Fruit fly (Drosophila melanogaster) whole organism, embryonic: ENCODE results near the gene CG1213.

ENCODE experiments used
- Ada2b ChIP-seq: fragments of 200-800 bp; sonication (Bioruptor generic); IDR thresholded peaks from 2 replicates; pipeline ENCODE4 v1.3.6; 2022; ENCODE audit warnings: missing biosample characterization, missing genetic modification characterization
- Antp ChIP-seq: fragments of 200-800 bp; sonication (Bioruptor generic); optimal IDR thresholded peaks from 3 replicates; lab custom pipeline; 2016; ENCODE audit warnings: missing biosample characterization, missing genetic modification characterization
- Atf6 ChIP-seq: fragments of 200-800 bp; sonication (Bioruptor generic); IDR thresholded peaks from 2 replicates; pipeline ENCODE4 v1.3.6; 2022; ENCODE audit warnings: missing biosample characterization, missing genetic modification characterization
- CG10431 ChIP-seq: fragments of 200-800 bp; sonication (Bioruptor generic); optimal IDR thresholded peaks from 3 replicates; lab custom pipeline; 2018; ENCODE audit warnings: missing biosample characterization, mild to moderate bottlenecking, missing genetic modification characterization
- CG1233 ChIP-seq: fragments of 200-800 bp; sonication (Bioruptor generic); optimal IDR thresholded peaks from 4 replicates; lab custom pipeline; 2018; ENCODE audit warnings: missing biosample characterization, mild to moderate bottlenecking, missing genetic modification characterization
- CG12391 ChIP-seq: fragments of 200-800 bp; sonication (Bioruptor generic); optimal IDR thresholded peaks from 3 replicates; lab custom pipeline; 2018; ENCODE audit warnings: missing biosample characterization, mild to moderate bottlenecking, missing genetic modification characterization, moderate library complexity
- CG14860 ChIP-seq: fragments of 200-800 bp; sonication (Bioruptor generic); IDR thresholded peaks from 3 replicates; pipeline ENCODE4 v1.3.6; 2022; ENCODE audit warnings: missing biosample characterization, missing genetic modification characterization; ENCODE audit not compliant: partially characterized antibody
- CG14965 ChIP-seq: fragments of 200-800 bp; sonication (Bioruptor generic); optimal IDR thresholded peaks from 2 replicates; lab custom pipeline; 2016; ENCODE audit warnings: missing biosample characterization, missing genetic modification characterization, borderline replicate concordance
- CG1603 ChIP-seq: fragments of 200-800 bp; sonication (Bioruptor generic); optimal IDR thresholded peaks from 2 replicates; lab custom pipeline; 2019; ENCODE audit warnings: missing biosample characterization, mild to moderate bottlenecking, missing genetic modification characterization, moderate library complexity
- CG16813 ChIP-seq: fragments of 200-800 bp; sonication (Bioruptor generic); IDR thresholded peaks from 3 replicates; pipeline ENCODE4 v1.3.6; 2022; ENCODE audit warnings: missing biosample characterization, missing genetic modification characterization; ENCODE audit not compliant: partially characterized antibody
- CG17186 ChIP-seq: fragments of 200-800 bp; sonication (Bioruptor generic); optimal IDR thresholded peaks from 3 replicates; lab custom pipeline; 2017; ENCODE audit warnings: missing biosample characterization, missing genetic modification reagents, missing genetic modification characterization
- CG18476 ChIP-seq: fragments of 200-800 bp; sonication (Bioruptor generic); optimal IDR thresholded peaks from 2 replicates; lab custom pipeline; 2016; ENCODE audit warnings: missing biosample characterization, mild to moderate bottlenecking, missing genetic modification characterization
- CG2129 ChIP-seq: fragments of 200-800 bp; sonication (Bioruptor generic); IDR thresholded peaks from 2 replicates; pipeline ENCODE4 v1.3.6; 2022; ENCODE audit warnings: missing biosample characterization, missing genetic modification characterization; ENCODE audit not compliant: partially characterized antibody
- CG34224 ChIP-seq: fragments of 200-800 bp; sonication (Bioruptor generic); IDR thresholded peaks from 3 replicates; pipeline ENCODE4 v1.3.6; 2022; ENCODE audit warnings: missing biosample characterization, missing genetic modification characterization; ENCODE audit not compliant: partially characterized antibody
- CG42726 ChIP-seq: fragments of 200-800 bp; sonication (Bioruptor generic); IDR thresholded peaks from 2 replicates; pipeline ENCODE4 v1.3.6; 2022; ENCODE audit warnings: missing biosample characterization, missing genetic modification characterization; ENCODE audit not compliant: partially characterized antibody
- CG4404 ChIP-seq: fragments of 200-800 bp; sonication (Bioruptor generic); IDR thresholded peaks from 2 replicates; pipeline ENCODE4 v1.3.6; 2022; ENCODE audit warnings: missing biosample characterization, missing genetic modification characterization
- CG6683 ChIP-seq: fragments of 200-800 bp; sonication (Bioruptor generic); optimal IDR thresholded peaks from 2 replicates; lab custom pipeline; 2017; ENCODE audit warnings: missing biosample characterization, mild to moderate bottlenecking, missing genetic modification characterization, missing genetic modification reagents
- CG6765 ChIP-seq: fragments of 200-800 bp; sonication (Bioruptor generic); optimal IDR thresholded peaks from 3 replicates; lab custom pipeline; 2017; ENCODE audit warnings: missing biosample characterization, mild to moderate bottlenecking, missing genetic modification characterization
- CG7839 ChIP-seq: fragments of 200-800 bp; sonication (Bioruptor generic); optimal IDR thresholded peaks from 3 replicates; lab custom pipeline; 2018; ENCODE audit warnings: missing biosample characterization, mild to moderate bottlenecking, missing genetic modification characterization, moderate library complexity
- CG8388 ChIP-seq: fragments of 200-800 bp; sonication (Bioruptor generic); optimal IDR thresholded peaks from 2 replicates; lab custom pipeline; 2019; ENCODE audit warnings: missing biosample characterization, mild to moderate bottlenecking, missing genetic modification characterization, moderate library complexity
- CG9817 ChIP-seq: fragments of 200-800 bp; sonication (Bioruptor generic); optimal IDR thresholded peaks from 2 replicates; lab custom pipeline; 2018; ENCODE audit warnings: missing biosample characterization, mild to moderate bottlenecking, missing genetic modification characterization, moderate library complexity
- CTCF ChIP-seq: fragments of 200-800 bp; sonication (Bioruptor generic); optimal IDR thresholded peaks from 2 replicates; lab custom pipeline; 2017; ENCODE audit warnings: missing biosample characterization, mild to moderate bottlenecking, missing genetic modification characterization, moderate library complexity
- Doc3 ChIP-seq: fragments of 200-800 bp; sonication (Bioruptor generic); IDR thresholded peaks from 3 replicates; pipeline ENCODE4 v1.3.6; 2022; ENCODE audit warnings: missing biosample characterization, missing genetic modification characterization; ENCODE audit not compliant: partially characterized antibody
- HLH54F ChIP-seq: fragments of 200-800 bp; sonication (Bioruptor generic); optimal IDR thresholded peaks from 3 replicates; lab custom pipeline; 2016; ENCODE audit warnings: missing biosample characterization, missing genetic modification characterization
- Hmr ChIP-seq: fragments of 200-800 bp; sonication (Bioruptor generic); optimal IDR thresholded peaks from 3 replicates; lab custom pipeline; 2017; ENCODE audit warnings: mild to moderate bottlenecking, missing biosample characterization, missing genetic modification reagents, missing genetic modification characterization
- Hr3 ChIP-seq: fragments of 200-800 bp; sonication (Bioruptor generic); optimal IDR thresholded peaks from 3 replicates; lab custom pipeline; 2016; ENCODE audit warnings: missing biosample characterization, missing genetic modification characterization
- Neu2 ChIP-seq: fragments of 200-800 bp; sonication (Bioruptor generic); optimal IDR thresholded peaks from 3 replicates; lab custom pipeline; 2016; ENCODE audit warnings: missing biosample characterization, missing genetic modification characterization, borderline replicate concordance
- Poxn ChIP-seq: fragments of 200-800 bp; sonication (Bioruptor generic); IDR thresholded peaks from 2 replicates; pipeline ENCODE4 v1.3.6; 2022; ENCODE audit warnings: missing biosample characterization, missing genetic modification characterization
- Rfx ChIP-seq: fragments of 200-800 bp; sonication (Bioruptor generic); IDR thresholded peaks from 2 replicates; pipeline ENCODE4 v1.3.6; 2022; ENCODE audit warnings: missing biosample characterization, missing genetic modification characterization
- Sry-β ChIP-seq: fragments of 200-800 bp; sonication (Bioruptor generic); optimal IDR thresholded peaks from 2 replicates; lab custom pipeline; 2018; ENCODE audit warnings: missing biosample characterization, mild to moderate bottlenecking, missing genetic modification characterization, moderate library complexity
- Ssrp ChIP-seq: fragments of 200-800 bp; sonication (Bioruptor generic); optimal IDR thresholded peaks from 2 replicates; lab custom pipeline; 2018; ENCODE audit warnings: missing biosample characterization, mild to moderate bottlenecking, missing genetic modification characterization, moderate library complexity
- YL-1 ChIP-seq: fragments of 200-800 bp; sonication (Bioruptor generic); optimal IDR thresholded peaks from 3 replicates; lab custom pipeline; 2017; ENCODE audit warnings: missing biosample characterization, mild to moderate bottlenecking, missing genetic modification characterization
- bcd ChIP-seq: fragments of 200-800 bp; sonication (Bioruptor generic); optimal IDR thresholded peaks from 2 replicates; lab custom pipeline; 2017; ENCODE audit warnings: missing biosample characterization, mild to moderate bottlenecking, missing genetic modification characterization
- bsh ChIP-seq, 2 experiments: fragments of 200-800 bp; sonication (Bioruptor generic); optimal IDR thresholded peaks; 2 replicates each; lab custom pipeline; 2017 to 2018; ENCODE audit warnings: mild to moderate bottlenecking in 2 of 2, missing biosample characterization in 2 of 2, missing genetic modification characterization in 2 of 2, moderate library complexity in 1 of 2
- cad ChIP-seq: fragments of >200 bp; optimal IDR thresholded peaks from 2 replicates; lab custom pipeline; 2017; ENCODE audit warnings: missing biosample characterization, missing genetic modification characterization
- cato ChIP-seq: fragments of 200-800 bp; sonication (Bioruptor generic); optimal IDR thresholded peaks from 2 replicates; lab custom pipeline; 2016; ENCODE audit warnings: missing biosample characterization, missing genetic modification characterization, borderline replicate concordance
- fd3F ChIP-seq: fragments of 200-800 bp; sonication (Bioruptor generic); optimal IDR thresholded peaks from 2 replicates; lab custom pipeline; 2018; ENCODE audit warnings: missing biosample characterization, mild to moderate bottlenecking, missing genetic modification characterization, moderate library complexity
- her ChIP-seq: fragments of 200-800 bp; sonication (Bioruptor generic); optimal IDR thresholded peaks from 2 replicates; lab custom pipeline; 2016; ENCODE audit warnings: missing biosample characterization, missing genetic modification characterization
- knrl ChIP-seq: fragments of 200-800 bp; sonication (Bioruptor generic); IDR thresholded peaks from 3 replicates; pipeline ENCODE4 v1.3.6; 2022; ENCODE audit warnings: missing biosample characterization, missing genetic modification characterization; ENCODE audit not compliant: partially characterized antibody
- lilli ChIP-seq: fragments of 200-800 bp; sonication (Bioruptor generic); optimal IDR thresholded peaks from 3 replicates; lab custom pipeline; 2016; ENCODE audit warnings: missing biosample characterization, missing genetic modification characterization
- nerfin-2 ChIP-seq: fragments of 200-800 bp; sonication (Bioruptor generic); IDR thresholded peaks from 2 replicates; pipeline ENCODE4 v1.3.6; 2022; ENCODE audit warnings: missing biosample characterization, missing genetic modification characterization; ENCODE audit not compliant: partially characterized antibody
- odd ChIP-seq: fragments of 200-800 bp; sonication (Bioruptor generic); optimal IDR thresholded peaks from 2 replicates; lab custom pipeline; 2017; ENCODE audit warnings: missing biosample characterization, mild to moderate bottlenecking, missing genetic modification characterization
- org-1 ChIP-seq: fragments of 200-800 bp; sonication (Bioruptor generic); optimal IDR thresholded peaks from 2 replicates; lab custom pipeline; 2017; ENCODE audit warnings: missing biosample characterization, missing genetic modification characterization
- slp2 ChIP-seq: fragments of 200-800 bp; sonication (Bioruptor generic); optimal IDR thresholded peaks from 2 replicates; lab custom pipeline; 2016; ENCODE audit warnings: missing biosample characterization, missing genetic modification characterization
- so ChIP-seq: fragments of 200-800 bp; sonication (Bioruptor generic); IDR thresholded peaks from 3 replicates; pipeline ENCODE4 v1.3.6; 2022; ENCODE audit warnings: missing biosample characterization, missing genetic modification characterization
- sob ChIP-seq: fragments of 200-800 bp; sonication (Bioruptor generic); IDR thresholded peaks from 2 replicates; pipeline ENCODE4 v1.3.6; 2022; ENCODE audit warnings: missing biosample characterization, missing genetic modification characterization
- sr ChIP-seq: fragments of 200-800 bp; sonication (Bioruptor generic); IDR thresholded peaks from 3 replicates; pipeline ENCODE4 v1.3.6; 2022; ENCODE audit warnings: missing biosample characterization, missing genetic modification characterization
- stc ChIP-seq: fragments of 200-800 bp; sonication (Bioruptor generic); IDR thresholded peaks from 2 replicates; pipeline ENCODE4 v1.3.6; 2022; ENCODE audit warnings: missing biosample characterization, missing genetic modification characterization
- tup ChIP-seq: fragments of 200-800 bp; sonication (Bioruptor generic); optimal IDR thresholded peaks from 2 replicates; lab custom pipeline; 2016; ENCODE audit warnings: missing biosample characterization, mild to moderate bottlenecking, missing genetic modification characterization, moderate library complexity
- zfh1 ChIP-seq: fragments of 200-800 bp; sonication (Bioruptor generic); IDR thresholded peaks from 3 replicates; pipeline ENCODE4 v1.3.6; 2022; ENCODE audit warnings: missing biosample characterization, missing genetic modification characterization

Gene CG1213

DNA sequence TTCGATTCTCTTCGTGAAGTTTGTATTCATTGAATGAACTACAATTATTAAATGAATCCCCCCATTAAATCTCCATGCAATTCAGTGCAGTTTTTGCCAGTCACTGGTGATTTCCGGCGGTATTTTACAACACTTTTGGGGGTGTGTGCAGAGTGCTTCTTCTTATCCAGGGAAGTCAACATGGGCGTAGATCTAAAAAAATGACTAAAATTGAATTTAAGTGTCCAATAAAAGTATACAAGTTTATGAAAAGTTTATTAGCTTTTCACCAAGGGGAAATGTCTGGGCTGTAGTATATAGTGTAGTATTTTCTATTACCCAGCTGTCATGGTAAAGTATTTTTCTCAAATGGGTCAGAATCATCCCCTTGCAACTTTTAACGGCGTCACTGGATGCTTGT, 49.5 kb upstream of the CG1213 start, which contains the start of gene Hpf1 (continued):
- TF ChIP-seq Rfx (GFP tag; lab: Robert Waterston, UW) (peak; percentile 99), CG6683 (peak; percentile 93), bcd (peak; percentile 98), CG6765 (GFP tag; lab: Kevin White, UChicago) (peak; percentile 98), so (GFP tag; lab: Robert Waterston, UW) (peak; percentile 96), YL-1 (GFP tag; lab: Kevin White, UChicago) (peak; percentile 92), lilli (GFP tag; lab: Kevin White, UChicago) (peak; percentile 99), CG12391 (tag; lab: Kevin White, UChicago) (peak; percentile 98), CG17186 (peak; percentile 90), CG42726 (GFP tag; lab: Robert Waterston, UW) (0 out of 2 replicates have a peak, but pooled peaks have one; percentile 29), CG4404 (GFP tag; lab: Robert Waterston, UW) (peak; percentile 97), CG18476 (GFP tag; lab: Kevin White, UChicago) (peak; percentile 96), CG1233 (GFP tag; lab: Kevin White, UChicago) (peak; percentile 97), stc (peak; percentile 96), Poxn (peak; percentile 95), Ssrp (tag; lab: Kevin White, UChicago) (peak; percentile 97), cad (no peak), CG2129 (GFP tag; lab: Robert Waterston, UW) (no peak), Sry-β (GFP tag; lab: Kevin White, UChicago) (peak; percentile 65), CG16813 (GFP tag; lab: Robert Waterston, UW) (no peak), bsh (GFP tag; optimal IDR thresholded peaks at IDR 0.05; lab: Kevin White, UChicago) (peak; percentile 97 to 98), slp2 (peak; percentile 96), Atf6 (GFP tag; lab: Robert Waterston, UW) (peak; percentile 98), CG8388 (GFP tag; lab: Kevin White, UChicago) (peak; percentile 96), CG9817 (tag; lab: Kevin White, UChicago) (peak; percentile 98), CG1603 (tag; lab: Kevin White, UChicago) (peak; percentile 97), Neu2 (GFP tag; lab: Kevin White, UChicago) (peak; percentile 92), Antp (GFP tag; lab: Kevin White, UChicago) (peak; percentile 99), odd (GFP tag; lab: Kevin White, UChicago) (peak; percentile 96), Hmr (GFP tag; lab: Kevin White, UChicago) (peak; percentile 99), CG34224 (GFP tag; lab: Robert Waterston, UW) (no peak), fd3F (GFP tag; lab: Kevin White, UChicago) (peak; percentile 99), Ada2b (peak; percentile 97), nerfin-2 (no peak), CG14965 (peak; percentile 88), her (GFP tag; lab: Kevin White, UChicago) (peak; percentile 96), tup (GFP tag; lab: Kevin White, UChicago) (peak; percentile 96), CG10431 (GFP tag; lab: Kevin White, UChicago) (peak; percentile 74), sob (GFP tag; lab: Robert Waterston, UW) (peak; percentile 98), cato (peak; percentile 96), org-1 (GFP tag; lab: Kevin White, UChicago) (peak; percentile 97), knrl (GFP tag; lab: Robert Waterston, UW) (no peak), sr (GFP tag; lab: Robert Waterston, UW) (peak; percentile 86; the same call in 2 of the 3 replicates), CG14860 (GFP tag; lab: Robert Waterston, UW) (no peak), Hr3 (GFP tag; lab: Kevin White, UChicago) (peak; percentile 98), zfh1 (GFP tag; lab: Robert Waterston, UW) (peak; percentile 98), CTCF (GFP tag; lab: Kevin White, UChicago) (peak; percentile 74), Doc3 (GFP tag; lab: Robert Waterston, UW) (no peak), CG7839 (tag; lab: Kevin White, UChicago) (peak; percentile 99), HLH54F (GFP tag; lab: Kevin White, UChicago) (peak; percentile 99)
